Fruit fly (Drosophila melanogaster): ENCODE data around the gene Cyp4d20.

DNA sequence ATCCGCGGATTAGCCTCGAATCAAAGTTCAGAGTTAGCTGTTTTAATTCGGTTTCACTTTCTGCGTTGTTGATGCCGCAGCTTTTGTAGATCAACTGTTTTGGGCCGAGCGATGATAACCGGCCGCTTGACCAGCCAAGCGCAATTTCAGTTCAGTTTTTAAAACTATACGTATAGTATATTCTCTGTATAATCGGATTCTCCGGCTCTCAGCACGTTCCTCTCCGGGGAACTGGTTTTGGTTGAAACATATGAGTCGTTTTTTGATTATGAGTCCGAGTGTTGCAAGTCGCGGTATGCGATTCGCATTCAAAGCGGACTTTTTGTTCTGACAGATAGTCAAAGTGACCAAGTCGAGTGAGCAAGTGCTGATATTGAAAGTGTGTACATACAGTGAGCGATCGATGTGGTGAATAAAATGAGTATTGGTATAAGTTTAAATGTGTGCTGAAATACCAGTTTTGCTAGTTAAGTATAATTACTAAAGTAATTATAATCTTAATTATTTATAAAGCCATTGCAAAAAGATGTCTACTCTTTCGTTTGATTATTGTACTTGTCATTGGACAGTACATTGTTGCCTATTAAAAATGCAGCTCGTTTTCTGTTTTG lies at the start of gene Cyp4d20:
- no peak for TF ChIP-seq fru (GFP tag; optimal IDR thresholded peaks at IDR 0.05)
- no peak for TF ChIP-seq brk (GFP tag; optimal IDR thresholded peaks at IDR 0.05)
- no peak for TF ChIP-seq ey (GFP tag; optimal IDR thresholded peaks at IDR 0.05)
- TF ChIP-seq tai (GFP tag; optimal IDR thresholded peaks at IDR 0.05), result no peak
- TF ChIP-seq woc (GFP tag; optimal IDR thresholded peaks at IDR 0.05), result no peak
- TF ChIP-seq lola (GFP tag; optimal IDR thresholded peaks at IDR 0.05), result no peak
- TF ChIP-seq h (GFP tag; optimal IDR thresholded peaks at IDR 0.05), result no peak
- no peak for TF ChIP-seq N (GFP tag; optimal IDR thresholded peaks at IDR 0.05)
